Fruit fly (Drosophila melanogaster) whole organism, embryonic: ENCODE results near the gene CG4020.

Experiments
- Abd-B ChIP-seq: fragments of 200-800 bp; sonication (Bioruptor generic); optimal IDR thresholded peaks from 2 replicates; lab custom pipeline; 2018; ENCODE audit warnings: missing biosample characterization, mild to moderate bottlenecking, missing genetic modification characterization, moderate library complexity
- Aef1 ChIP-seq: fragments of 200-800 bp; sonication (Bioruptor generic); IDR thresholded peaks from 3 replicates; pipeline ENCODE4 v1.3.6; 2022; ENCODE audit warnings: missing biosample characterization, missing genetic modification characterization
- Atf3 ChIP-seq: fragments of 200-800 bp; sonication (Bioruptor generic); optimal IDR thresholded peaks from 3 replicates; lab custom pipeline; 2016; ENCODE audit warnings: missing biosample characterization, missing genetic modification characterization
- Bgb ChIP-seq: fragments of 200-800 bp; sonication (Bioruptor generic); IDR thresholded peaks from 2 replicates; pipeline ENCODE4 v1.3.6; 2022; ENCODE audit warnings: missing biosample characterization, missing genetic modification characterization; ENCODE audit not compliant: partially characterized antibody
- CG10147 ChIP-seq: fragments of 200-800 bp; sonication (Bioruptor generic); optimal IDR thresholded peaks from 2 replicates; lab custom pipeline; 2019; ENCODE audit warnings: missing biosample characterization, mild to moderate bottlenecking, missing genetic modification characterization, moderate library complexity
- CG10267 ChIP-seq: fragments of 200-800 bp; sonication (Bioruptor generic); optimal IDR thresholded peaks from 2 replicates; lab custom pipeline; 2018; ENCODE audit warnings: missing biosample characterization, mild to moderate bottlenecking, missing genetic modification characterization, moderate library complexity
- CG10274 ChIP-seq: fragments of 200-800 bp; sonication (Bioruptor generic); optimal IDR thresholded peaks from 3 replicates; lab custom pipeline; 2017; ENCODE audit warnings: missing biosample characterization, mild to moderate bottlenecking, missing genetic modification characterization
- CG11085 ChIP-seq: fragments of 200-800 bp; sonication (Bioruptor generic); IDR thresholded peaks from 2 replicates; pipeline ENCODE4 v1.3.6; 2022; ENCODE audit warnings: missing biosample characterization, missing genetic modification characterization
- CG11723 ChIP-seq: fragments of 200-800 bp; sonication (Bioruptor generic); optimal IDR thresholded peaks from 2 replicates; lab custom pipeline; 2017; ENCODE audit warnings: missing biosample characterization, mild to moderate bottlenecking, missing genetic modification characterization
- CG12104 ChIP-seq: fragments of 200-800 bp; sonication (Bioruptor generic); optimal IDR thresholded peaks from 3 replicates; lab custom pipeline; 2016; ENCODE audit warnings: missing biosample characterization, missing genetic modification characterization
- CG12659 ChIP-seq: fragments of 200-800 bp; sonication (Bioruptor generic); optimal IDR thresholded peaks from 3 replicates; lab custom pipeline; 2017; ENCODE audit warnings: mild to moderate bottlenecking, missing biosample characterization, missing genetic modification reagents, missing genetic modification characterization
- CG13287 ChIP-seq: fragments of 200-800 bp; sonication (Bioruptor generic); IDR thresholded peaks from 2 replicates; pipeline ENCODE4 v1.3.6; 2022; ENCODE audit warnings: missing biosample characterization, missing genetic modification characterization; ENCODE audit not compliant: partially characterized antibody
- CG15514 ChIP-seq: fragments of 200-800 bp; sonication (Bioruptor generic); optimal IDR thresholded peaks from 3 replicates; lab custom pipeline; 2017; ENCODE audit warnings: missing biosample characterization, missing genetic modification characterization, mild to moderate bottlenecking, moderate library complexity, missing genetic modification reagents
- CG17385 ChIP-seq: fragments of 200-800 bp; sonication (Bioruptor generic); optimal IDR thresholded peaks from 3 replicates; lab custom pipeline; 2018; ENCODE audit warnings: missing biosample characterization, mild to moderate bottlenecking, missing genetic modification characterization
- CG17829 ChIP-seq: fragments of 200-800 bp; optimal IDR thresholded peaks from 2 replicates; lab custom pipeline; 2019; ENCODE audit warnings: missing biosample characterization, mild to moderate bottlenecking, missing genetic modification characterization, moderate library complexity
- CG18011 ChIP-seq: fragments of 200-800 bp; sonication (Bioruptor generic); optimal IDR thresholded peaks from 2 replicates; lab custom pipeline; 2017; ENCODE audit warnings: missing biosample characterization, missing genetic modification characterization, mild to moderate bottlenecking, moderate library complexity, missing genotype
- CG18476 ChIP-seq: fragments of 200-800 bp; sonication (Bioruptor generic); optimal IDR thresholded peaks from 2 replicates; lab custom pipeline; 2016; ENCODE audit warnings: missing biosample characterization, mild to moderate bottlenecking, missing genetic modification characterization
- CG31441 ChIP-seq: fragments of 200-800 bp; sonication (Bioruptor generic); IDR thresholded peaks from 2 replicates; pipeline ENCODE4 v1.3.6; 2022; ENCODE audit warnings: missing biosample characterization, missing genetic modification characterization
- CG3163 ChIP-seq: fragments of 200-800 bp; sonication (Bioruptor generic); optimal IDR thresholded peaks from 3 replicates; lab custom pipeline; 2016; ENCODE audit warnings: missing biosample characterization, missing genetic modification characterization
- CG4707 ChIP-seq: fragments of 200-800 bp; sonication (Bioruptor generic); optimal IDR thresholded peaks from 2 replicates; lab custom pipeline; 2018; ENCODE audit warnings: missing biosample characterization, mild to moderate bottlenecking, missing genetic modification characterization, moderate library complexity
- CG4854 ChIP-seq: fragments of 200-800 bp; sonication (Bioruptor generic); optimal IDR thresholded peaks from 2 replicates; lab custom pipeline; 2016; ENCODE audit warnings: missing biosample characterization, missing genetic modification characterization, inconsistent platforms
- CG9609 ChIP-seq: fragments of 200-800 bp; sonication (Bioruptor generic); optimal IDR thresholded peaks from 3 replicates; lab custom pipeline; 2016; ENCODE audit warnings: missing biosample characterization, missing genetic modification characterization
- CG9727 ChIP-seq: fragments of 200-800 bp; sonication (Bioruptor generic); optimal IDR thresholded peaks from 3 replicates; lab custom pipeline; 2017; ENCODE audit warnings: missing biosample characterization, mild to moderate bottlenecking, missing genetic modification characterization
- CoRest ChIP-seq: fragments of 200-800 bp; sonication (Bioruptor generic); optimal IDR thresholded peaks from 3 replicates; lab custom pipeline; 2018; ENCODE audit warnings: missing biosample characterization, mild to moderate bottlenecking, missing genetic modification characterization, moderate library complexity
- Doc2 ChIP-seq: fragments of 200-800 bp; sonication (Bioruptor generic); IDR thresholded peaks from 2 replicates; pipeline ENCODE4 v1.3.6; 2022; ENCODE audit warnings: missing biosample characterization, missing genetic modification characterization
- GATAe ChIP-seq: fragments of 200-800 bp; sonication (Bioruptor generic); conservative IDR thresholded peaks from 2 replicates; pipeline ENCODE4 v1.3.6; 2022; ENCODE audit warnings: missing biosample characterization, missing genetic modification characterization
- HLH3B ChIP-seq: fragments of 200-800 bp; sonication (Bioruptor generic); IDR thresholded peaks from 2 replicates; pipeline ENCODE4 v1.3.6; 2022; ENCODE audit warnings: missing biosample characterization, missing genetic modification characterization
- Hr51 ChIP-seq, 2 experiments: fragments of 200-800 bp; sonication (Bioruptor generic); optimal IDR thresholded peaks; 2 replicates in 1 of 2; 3 replicates in 1 of 2; lab custom pipeline; 2016 to 2018; ENCODE audit warnings: missing biosample characterization in 2 of 2, missing genetic modification characterization in 2 of 2, mild to moderate bottlenecking in 1 of 2, moderate library complexity in 1 of 2
- Lhr ChIP-seq: fragments of 200-800 bp; sonication (Bioruptor generic); optimal IDR thresholded peaks from 3 replicates; lab custom pipeline; 2017; ENCODE audit warnings: mild to moderate bottlenecking, missing biosample characterization, missing genetic modification reagents, missing genetic modification characterization
- MBD-R2 ChIP-seq: fragments of 200-800 bp; sonication (Bioruptor generic); IDR thresholded peaks from 2 replicates; pipeline ENCODE4 v1.3.6; 2022; ENCODE audit warnings: missing biosample characterization, missing genetic modification characterization
- Mrtf ChIP-seq: fragments of 200-800 bp; sonication (Bioruptor generic); IDR thresholded peaks from 3 replicates; pipeline ENCODE4 v1.3.6; 2022; ENCODE audit warnings: missing biosample characterization, missing genetic modification characterization
- Nf-YA ChIP-seq: fragments of 200-800 bp; sonication (Bioruptor generic); IDR thresholded peaks from 2 replicates; pipeline ENCODE4 v1.3.6; 2022; ENCODE audit warnings: missing biosample characterization, missing genetic modification characterization
- Tbp ChIP-seq: fragments of >200 bp; optimal IDR thresholded peaks from 2 replicates; lab custom pipeline; 2018; ENCODE audit warnings: missing biosample characterization, missing genetic modification characterization
- Vsx1 ChIP-seq: fragments of 200-800 bp; sonication (Bioruptor generic); optimal IDR thresholded peaks from 2 replicates; lab custom pipeline; 2017; ENCODE audit warnings: missing biosample characterization, mild to moderate bottlenecking, missing genetic modification characterization, missing genetic modification reagents
- Xbp1 ChIP-seq: fragments of 200-800 bp; sonication (Bioruptor generic); optimal IDR thresholded peaks from 3 replicates; lab custom pipeline; 2016; ENCODE audit warnings: missing biosample characterization, mild to moderate bottlenecking, missing genetic modification characterization
- dan ChIP-seq: fragments of 200-800 bp; sonication (Bioruptor generic); IDR thresholded peaks from 2 replicates; pipeline ENCODE4 v1.3.6; 2022; ENCODE audit warnings: missing biosample characterization, missing genetic modification characterization
- ems ChIP-seq: fragments of 200-800 bp; sonication (Bioruptor generic); optimal IDR thresholded peaks from 3 replicates; lab custom pipeline; 2016; ENCODE audit warnings: missing biosample characterization, missing genetic modification characterization
- fd102C ChIP-seq: fragments of 200-800 bp; sonication (Bioruptor generic); optimal IDR thresholded peaks from 2 replicates; lab custom pipeline; 2018; ENCODE audit warnings: missing biosample characterization, mild to moderate bottlenecking, missing genetic modification characterization, moderate library complexity
- gcm ChIP-seq: fragments of 200-800 bp; sonication (Bioruptor generic); optimal IDR thresholded peaks from 2 replicates; lab custom pipeline; 2019; ENCODE audit warnings: missing biosample characterization, mild to moderate bottlenecking, missing genetic modification characterization, moderate library complexity
- grau ChIP-seq: fragments of 200-800 bp; optimal IDR thresholded peaks from 3 replicates; lab custom pipeline; 2019; ENCODE audit warnings: missing biosample characterization, mild to moderate bottlenecking, missing genetic modification characterization, moderate library complexity
- kni ChIP-seq: fragments of 200-800 bp; sonication (Bioruptor generic); optimal IDR thresholded peaks from 3 replicates; lab custom pipeline; 2017; ENCODE audit warnings: mild to moderate bottlenecking, missing biosample characterization, missing genetic modification reagents, missing genetic modification characterization
- knrl ChIP-seq: fragments of 200-800 bp; sonication (Bioruptor generic); IDR thresholded peaks from 3 replicates; pipeline ENCODE4 v1.3.6; 2022; ENCODE audit warnings: missing biosample characterization, missing genetic modification characterization; ENCODE audit not compliant: partially characterized antibody
- lmd ChIP-seq: fragments of 200-800 bp; sonication (Bioruptor generic); IDR thresholded peaks from 2 replicates; pipeline ENCODE4 v1.3.6; 2022; ENCODE audit warnings: missing biosample characterization, missing genetic modification characterization
- lola ChIP-seq, 3 experiments: fragments of >200 bp in 2 of 3; fragments of 200-800 bp in 1 of 3; sonication (Bioruptor generic) in 1 of 3; optimal IDR thresholded peaks; 2 replicates each; lab custom pipeline; 2017 to 2019; ENCODE audit warnings: missing biosample characterization in 3 of 3, missing genetic modification characterization in 3 of 3, mild to moderate bottlenecking in 1 of 3, moderate library complexity in 1 of 3
- mirr ChIP-seq: fragments of 200-800 bp; sonication (Bioruptor generic); optimal IDR thresholded peaks from 3 replicates; lab custom pipeline; 2018; ENCODE audit warnings: missing biosample characterization, mild to moderate bottlenecking, missing genetic modification characterization
- trh ChIP-seq: fragments of 200-800 bp; sonication (Bioruptor generic); optimal IDR thresholded peaks from 2 replicates; lab custom pipeline; 2016; ENCODE audit warnings: missing biosample characterization, missing genetic modification characterization
- zen ChIP-seq: fragments of 200-800 bp; sonication (Bioruptor generic); optimal IDR thresholded peaks from 3 replicates; lab custom pipeline; 2018; ENCODE audit warnings: missing biosample characterization, mild to moderate bottlenecking, missing genetic modification characterization, moderate library complexity
- zen2 ChIP-seq: fragments of 200-800 bp; sonication (Bioruptor generic); IDR thresholded peaks from 3 replicates; pipeline ENCODE4 v1.3.6; 2022; ENCODE audit warnings: missing biosample characterization, missing genetic modification characterization; ENCODE audit not compliant: partially characterized antibody

CG4020 gene

dm6 chrX:5918499-5919126 is 13.1 kb downstream of the CG4020 start (continued):
- TF ChIP-seq CG9609 (GFP tag; lab: Kevin White, UChicago), result peak; percentile 99
- TF ChIP-seq fd102C, result peak; percentile 67
- TF ChIP-seq CG17829 (tag; lab: Kevin White, UChicago), result peak; percentile 98
- peak; percentile 96 for TF ChIP-seq CG18476 (GFP tag; lab: Kevin White, UChicago)
- TF ChIP-seq MBD-R2 (GFP tag; lab: Robert Waterston, UW), result peak; percentile 99
- TF ChIP-seq Lhr (GFP tag; lab: Kevin White, UChicago), result peak; percentile 92
- peak in 1 of 3 experiments; percentile 95 for TF ChIP-seq lola (GFP tag; optimal IDR thresholded peaks at IDR 0.05; lab: Kevin White, UChicago)
- peak; percentile 98 for TF ChIP-seq dan (GFP tag; lab: Robert Waterston, UW)
- no peak for TF ChIP-seq zen2 (GFP tag; lab: Robert Waterston, UW)
- TF ChIP-seq Abd-B, result peak; percentile 98
- TF ChIP-seq Hr51 (GFP tag; optimal IDR thresholded peaks at IDR 0.05; lab: Kevin White, UChicago), result peak; percentile 97 to 98
- peak; percentile 77 for TF ChIP-seq CG13287 (GFP tag; lab: Robert Waterston, UW)
- peak; percentile 97 for TF ChIP-seq trh
- peak; percentile 97 for TF ChIP-seq zen (tag; lab: Kevin White, UChicago)
- peak; percentile 86 for TF ChIP-seq CG4707 (GFP tag; lab: Kevin White, UChicago)
- peak; percentile 100 for TF ChIP-seq lmd
- TF ChIP-seq Tbp (GFP tag; lab: Kevin White, UChicago), result no peak
- TF ChIP-seq Atf3, result peak; percentile 98
- TF ChIP-seq grau (tag; lab: Kevin White, UChicago), result peak; percentile 98
- peak; percentile 92 for TF ChIP-seq CG3163
- TF ChIP-seq Nf-YA, result peak; percentile 98
- TF ChIP-seq CG9727 (GFP tag; lab: Kevin White, UChicago), result peak; percentile 96
- peak; percentile 95 for TF ChIP-seq Vsx1 (GFP tag; lab: Kevin White, UChicago)
- TF ChIP-seq kni (GFP tag; lab: Kevin White, UChicago), result peak; percentile 78
- TF ChIP-seq CG10147, result peak; percentile 99
- TF ChIP-seq CG18011, result peak; percentile 90
- peak; percentile 97 for TF ChIP-seq CG31441 (GFP tag; lab: Robert Waterston, UW)
- TF ChIP-seq Doc2 (GFP tag; lab: Robert Waterston, UW), result peak; percentile 98
- peak; percentile 99 for TF ChIP-seq CG12659
- TF ChIP-seq mirr, result peak; percentile 99
- TF ChIP-seq gcm (GFP tag; lab: Kevin White, UChicago), result peak; percentile 96
- TF ChIP-seq Bgb (GFP tag; lab: Robert Waterston, UW), result peak; percentile 96
- peak; percentile 96 for TF ChIP-seq CG12104 (GFP tag; lab: Kevin White, UChicago)
- peak; percentile 95 for TF ChIP-seq CG15514
- peak; percentile 99 for TF ChIP-seq Xbp1 (GFP tag; lab: Kevin White, UChicago)
- TF ChIP-seq CoRest (tag; lab: Kevin White, UChicago), result peak; percentile 99
- peak; percentile 96 for TF ChIP-seq CG17385
- TF ChIP-seq GATAe, result peak; percentile 98
- peak; percentile 98 for TF ChIP-seq CG11723 (GFP tag; lab: Kevin White, UChicago)
- peak; percentile 100 for TF ChIP-seq HLH3B (GFP tag; lab: Robert Waterston, UW)
- TF ChIP-seq CG11085 (GFP tag; lab: Robert Waterston, UW), result peak; percentile 99
- TF ChIP-seq Mrtf (GFP tag; lab: Robert Waterston, UW), result peak; percentile 99
- peak; percentile 96 for TF ChIP-seq CG4854 (GFP tag; lab: Kevin White, UChicago)
- TF ChIP-seq ems (GFP tag; lab: Kevin White, UChicago), result peak; percentile 98
- peak; percentile 91 for TF ChIP-seq CG10267 (tag; lab: Kevin White, UChicago)
- TF ChIP-seq knrl (GFP tag; lab: Robert Waterston, UW), result peak; percentile 86
- TF ChIP-seq CG10274 (GFP tag; lab: Kevin White, UChicago), result peak; percentile 95
- TF ChIP-seq Aef1 (GFP tag; lab: Robert Waterston, UW), result peak; percentile 100
